ENCODE assay signal across 4 fruit fly cellular contexts in genomic region chr3L:14678097-14678679, dm6.
TF ChIP-seq lines count a peak whose summit lies in the region.

CG4914 (minus strand) TSS chr3L:14678147.

- TF ChIP-seq CTCF in whole organism, embryonic (GFP tag; optimal IDR thresholded peaks at IDR 0.05; lab: Kevin White, UChicago): no peak

TF ChIP-seq in whole organism, embryonic, 481 proteins besides CTCF, POLR2A, EP300 and RAD21 (continues in another document):
- peak; percentile 61 for TF ChIP-seq CG3281 (GFP tag; optimal IDR thresholded peaks at IDR 0.05; lab: Kevin White, UChicago)
- peak; percentile 73 for TF ChIP-seq lmd (GFP tag; IDR thresholded peaks at IDR 0.05; lab: Robert Waterston, UW)
- TF ChIP-seq lov (optimal IDR thresholded peaks at IDR 0.05; lab: Kevin White, UChicago): no peak
- 0 out of 3 replicates have a peak, but pooled peaks have one; percentile 60 for TF ChIP-seq lov (GFP tag; IDR thresholded peaks at IDR 0.05; lab: Robert Waterston, UW)
- TF ChIP-seq CG7372 (GFP tag; IDR thresholded peaks at IDR 0.05; lab: Robert Waterston, UW): 0 out of 2 replicates have a peak, but pooled peaks have one; percentile 22
- TF ChIP-seq Tbp (GFP tag; optimal IDR thresholded peaks at IDR 0.05; lab: Kevin White, UChicago): no peak
- peak; percentile 94 for TF ChIP-seq CG18262 (tag; optimal IDR thresholded peaks at IDR 0.05; lab: Kevin White, UChicago)
- TF ChIP-seq CHES-1-like (GFP tag; optimal IDR thresholded peaks at IDR 0.05; lab: Kevin White, UChicago): no peak
- TF ChIP-seq CG14965 (GFP tag; optimal IDR thresholded peaks at IDR 0.05; lab: Kevin White, UChicago; ENCODE audit: borderline replicate concordance): no peak
- peak; percentile 54; the same call in 1 of the 2 replicates for TF ChIP-seq Drgx (GFP tag; IDR thresholded peaks at IDR 0.05; lab: Robert Waterston, UW)
- TF ChIP-seq CG12299 (tag; optimal IDR thresholded peaks at IDR 0.05; lab: Kevin White, UChicago): no peak
- no peak for TF ChIP-seq cas (GFP tag; IDR thresholded peaks at IDR 0.05; lab: Robert Waterston, UW)
- peak; percentile 79 for TF ChIP-seq CG13775 (GFP tag; optimal IDR thresholded peaks at IDR 0.05; lab: Kevin White, UChicago)
- TF ChIP-seq Opbp (GFP tag; IDR thresholded peaks at IDR 0.05; lab: Robert Waterston, UW; ENCODE audit: partially characterized antibody): no peak
- peak; percentile 81 for TF ChIP-seq CG10267 (tag; optimal IDR thresholded peaks at IDR 0.05; lab: Kevin White, UChicago)
- no peak for TF ChIP-seq wek (GFP tag; optimal IDR thresholded peaks at IDR 0.05; lab: Kevin White, UChicago)
- no peak for TF ChIP-seq Scr (GFP tag; IDR thresholded peaks at IDR 0.05; lab: Robert Waterston, UW; ENCODE audit: partially characterized antibody)
- peak in 1 of 2 experiments; percentile 42 for TF ChIP-seq chif (GFP tag; optimal IDR thresholded peaks at IDR 0.05; lab: Kevin White, UChicago)
- TF ChIP-seq CG4404 (GFP tag; IDR thresholded peaks at IDR 0.05; lab: Robert Waterston, UW): peak; percentile 61
- peak; percentile 55 for TF ChIP-seq Fer3 (tag; optimal IDR thresholded peaks at IDR 0.05; lab: Kevin White, UChicago)
- no peak for TF ChIP-seq CG11398 (GFP tag; optimal IDR thresholded peaks at IDR 0.05; lab: Kevin White, UChicago)
- TF ChIP-seq abd-A (tag; optimal IDR thresholded peaks at IDR 0.05; lab: Kevin White, UChicago): no peak

TF ChIP-seq in whole organism, prepupa, 60 proteins besides CTCF, POLR2A, EP300 and RAD21 (continues in another document):
- TF ChIP-seq CG11294 (GFP tag; IDR thresholded peaks at IDR 0.05; lab: Robert Waterston, UW) (peak; percentile 51), CG3032 (tag; optimal IDR thresholded peaks at IDR 0.05; lab: Kevin White, UChicago) (peak; percentile 71), fd59A (GFP tag; optimal IDR thresholded peaks at IDR 0.05; lab: Kevin White, UChicago) (peak; percentile 52), acj6 (GFP tag; optimal IDR thresholded peaks at IDR 0.05; lab: Kevin White, UChicago) (peak; percentile 87), eg (GFP tag; IDR thresholded peaks at IDR 0.05; lab: Robert Waterston, UW) (peak; percentile 77), esn (GFP tag; optimal IDR thresholded peaks at IDR 0.05; lab: Kevin White, UChicago) (peak; percentile 94), ss (GFP tag; optimal IDR thresholded peaks at IDR 0.05; lab: Kevin White, UChicago) (peak; percentile 26 to 56), vri (GFP tag; optimal IDR thresholded peaks at IDR 0.05; lab: Kevin White, UChicago) (peak; percentile 26), topi (GFP tag; optimal IDR thresholded peaks at IDR 0.05; lab: Kevin White, UChicago) (peak; percentile 89), Sox102F (GFP tag; optimal IDR thresholded peaks at IDR 0.05; lab: Kevin White, UChicago) (peak; percentile 78), CG34406 (GFP tag; optimal IDR thresholded peaks at IDR 0.05; lab: Kevin White, UChicago) (peak; percentile 85), cyc (GFP tag; optimal IDR thresholded peaks at IDR 0.05; lab: Kevin White, UChicago) (peak; percentile 78), OdsH (GFP tag; optimal IDR thresholded peaks at IDR 0.05; lab: Kevin White, UChicago) (peak; percentile 88), CG16779 (tag; optimal IDR thresholded peaks at IDR 0.05; lab: Kevin White, UChicago) (peak; percentile 76), svp (GFP tag; lab: Kevin White, UChicago) (peak; percentile 96), Met (GFP tag; optimal IDR thresholded peaks at IDR 0.05; lab: Kevin White, UChicago) (peak; percentile 87), CG8119 (GFP tag; IDR thresholded peaks at IDR 0.05; lab: Robert Waterston, UW) (peak; percentile 90), CG10669 (GFP tag; optimal IDR thresholded peaks at IDR 0.05; lab: Kevin White, UChicago) (peak; percentile 57), Hr39 (GFP tag; optimal IDR thresholded peaks at IDR 0.05; lab: Kevin White, UChicago) (peak; percentile 76), Hr38 (GFP tag; optimal IDR thresholded peaks at IDR 0.05; lab: Kevin White, UChicago) (no peak), CG9139 (GFP tag; optimal IDR thresholded peaks at IDR 0.05; lab: Kevin White, UChicago) (no peak), CG11762 (GFP tag; optimal IDR thresholded peaks at IDR 0.05; lab: Kevin White, UChicago; ENCODE audit: insufficient read depth) (peak; percentile 69), CG6792 (GFP tag; optimal IDR thresholded peaks at IDR 0.05; lab: Kevin White, UChicago) (peak; percentile 84)

TF ChIP-seq in whole organism, pupa, 21 proteins besides CTCF, POLR2A, EP300 and RAD21:
- no peak for TF ChIP-seq CG10348 (GFP tag; IDR thresholded peaks at IDR 0.05; lab: Robert Waterston, UW)
- TF ChIP-seq CG14655 (GFP tag; optimal IDR thresholded peaks at IDR 0.05; lab: Kevin White, UChicago): peak; percentile 96
- peak; percentile 94 for TF ChIP-seq CG8301 (tag; optimal IDR thresholded peaks at IDR 0.05; lab: Kevin White, UChicago)
- peak; percentile 35; the same call in 1 of the 2 replicates for TF ChIP-seq CG12605 (GFP tag; IDR thresholded peaks at IDR 0.05; lab: Robert Waterston, UW)
- peak; percentile 77 for TF ChIP-seq CG4496 (GFP tag; IDR thresholded peaks at IDR 0.05; lab: Robert Waterston, UW)
- TF ChIP-seq EcR (GFP tag; optimal IDR thresholded peaks at IDR 0.05; lab: Kevin White, UChicago): no peak
- TF ChIP-seq CG9948 (tag; optimal IDR thresholded peaks at IDR 0.05; lab: Kevin White, UChicago): peak; percentile 86
- TF ChIP-seq CG32121 (GFP tag; IDR thresholded peaks at IDR 0.05; lab: Robert Waterston, UW): peak; percentile 66; the same call in 1 of the 2 replicates
- TF ChIP-seq CG15710 (tag; optimal IDR thresholded peaks at IDR 0.05; lab: Kevin White, UChicago): peak; percentile 72
- TF ChIP-seq rn (GFP tag; IDR thresholded peaks at IDR 0.05; lab: Robert Waterston, UW): peak; percentile 51
- peak; percentile 62 for TF ChIP-seq Pif1A (GFP tag; optimal IDR thresholded peaks at IDR 0.05; lab: Kevin White, UChicago)
- TF ChIP-seq fd96Ca (GFP tag; IDR thresholded peaks at IDR 0.05; lab: Robert Waterston, UW): 0 out of 3 replicates have a peak, but pooled peaks have one; percentile 40
- TF ChIP-seq Snoo (tag; optimal IDR thresholded peaks at IDR 0.05; lab: Kevin White, UChicago): peak; percentile 88
- TF ChIP-seq CG34367 (tag; optimal IDR thresholded peaks at IDR 0.05; lab: Kevin White, UChicago): peak; percentile 67
- peak; percentile 79 for TF ChIP-seq CG17806 (tag; optimal IDR thresholded peaks at IDR 0.05; lab: Kevin White, UChicago)
- TF ChIP-seq CG8159 (tag; optimal IDR thresholded peaks at IDR 0.05; lab: Kevin White, UChicago): peak; percentile 64
- TF ChIP-seq Pif1B (GFP tag; optimal IDR thresholded peaks at IDR 0.05; lab: Kevin White, UChicago): peak; percentile 44
- peak; percentile 80 for TF ChIP-seq D1 (tag; optimal IDR thresholded peaks at IDR 0.05; lab: Kevin White, UChicago)
- TF ChIP-seq gl (tag; optimal IDR thresholded peaks at IDR 0.05; lab: Kevin White, UChicago): no peak
- TF ChIP-seq Ets98B (GFP tag; IDR thresholded peaks at IDR 0.05; lab: Robert Waterston, UW): peak; percentile 44; the same call in 1 of the 2 replicates
- TF ChIP-seq CG13204 (GFP tag; optimal IDR thresholded peaks at IDR 0.05; lab: Kevin White, UChicago): no peak
TF ChIP-seq in whole organism, pupa: peak in this region for 17.

TF ChIP-seq in whole organism, wandering third instar larva, 38 proteins besides CTCF, POLR2A, EP300 and RAD21 (continues in another document):
- TF ChIP-seq fru (GFP tag; optimal IDR thresholded peaks at IDR 0.05; lab: Kevin White, UChicago) (peak; percentile 82), HLH106 (tag; optimal IDR thresholded peaks at IDR 0.05; lab: Kevin White, UChicago) (peak; percentile 86), foxo (GFP tag; optimal IDR thresholded peaks at IDR 0.05; lab: Kevin White, UChicago) (peak in 1 of 2 experiments; percentile 91), CG32264 (GFP tag; optimal IDR thresholded peaks at IDR 0.05; lab: Kevin White, UChicago) (peak; percentile 26), dl (GFP tag; optimal IDR thresholded peaks at IDR 0.05; lab: Kevin White, UChicago; ENCODE audit: insufficient read depth in 1 of 2, partially characterized antibody in 2 of 2) (no peak), Myc (optimal IDR thresholded peaks at IDR 0.05; lab: Kevin White, UChicago) (no peak), Vsx2 (GFP tag; optimal IDR thresholded peaks at IDR 0.05; lab: Kevin White, UChicago; ENCODE audit: partially characterized antibody) (no peak), brk (GFP tag; optimal IDR thresholded peaks at IDR 0.05; lab: Kevin White, UChicago) (peak; percentile 25), woc (GFP tag; optimal IDR thresholded peaks at IDR 0.05; lab: Kevin White, UChicago) (peak; percentile 53), ey (GFP tag; optimal IDR thresholded peaks at IDR 0.05; lab: Kevin White, UChicago) (peak; percentile 74), Hnf4 (GFP tag; optimal IDR thresholded peaks at IDR 0.05; lab: Kevin White, UChicago) (peak; percentile 57), GATAd (GFP tag; optimal IDR thresholded peaks at IDR 0.05; lab: Kevin White, UChicago) (no peak), sage (GFP tag; optimal IDR thresholded peaks at IDR 0.05; lab: Kevin White, UChicago) (peak; percentile 40), Hr78 (GFP tag; optimal IDR thresholded peaks at IDR 0.05; lab: Kevin White, UChicago) (no peak), pan (optimal IDR thresholded peaks at IDR 0.05; lab: Kevin White, UChicago) (no peak), Rel (GFP tag; optimal IDR thresholded peaks at IDR 0.05; lab: Kevin White, UChicago) (no peak), Rel (tag; optimal IDR thresholded peaks at IDR 0.05; lab: Kevin White, UChicago) (no peak), dmrt93B (GFP tag; optimal IDR thresholded peaks at IDR 0.05; lab: Kevin White, UChicago) (peak; percentile 79), h (GFP tag; optimal IDR thresholded peaks at IDR 0.05; lab: Kevin White, UChicago) (peak; percentile 86), OdsH (GFP tag; optimal IDR thresholded peaks at IDR 0.05; lab: Kevin White, UChicago) (peak; percentile 87), CrebA (GFP tag; optimal IDR thresholded peaks at IDR 0.05; lab: Kevin White, UChicago; ENCODE audit: borderline replicate concordance) (no peak), tai (GFP tag; optimal IDR thresholded peaks at IDR 0.05; lab: Kevin White, UChicago) (no peak), jim (GFP tag; optimal IDR thresholded peaks at IDR 0.05; lab: Kevin White, UChicago) (no peak), Jra (GFP tag; optimal IDR thresholded peaks at IDR 0.05; lab: Kevin White, UChicago) (peak; percentile 44), Hr83 (GFP tag; optimal IDR thresholded peaks at IDR 0.05; lab: Kevin White, UChicago; ENCODE audit: poor library complexity, severe bottlenecking) (no peak), Sp1 (GFP tag; optimal IDR thresholded peaks at IDR 0.05; lab: Kevin White, UChicago) (peak; percentile 87), sv (GFP tag; optimal IDR thresholded peaks at IDR 0.05; lab: Kevin White, UChicago) (peak; percentile 65), br (GFP tag; optimal IDR thresholded peaks at IDR 0.05; lab: Kevin White, UChicago) (peak; percentile 59), CG9705 (GFP tag; optimal IDR thresholded peaks at IDR 0.05; lab: Kevin White, UChicago) (peak; percentile 23), psq (GFP tag; optimal IDR thresholded peaks at IDR 0.05; lab: Kevin White, UChicago) (peak; percentile 84), Abd-B (GFP tag; optimal IDR thresholded peaks at IDR 0.05; lab: Kevin White, UChicago) (no peak)

Comparison
In these comparisons a context has a peak if more than half of its experiments do, and no peak if none do; other contexts are left out.
1. Of the 7 proteins assayed by ChIP-seq in both whole organism, embryonic and whole organism, prepupa: peak only in whole organism, embryonic: none; only in whole organism, prepupa: CG6854, Hr39 and Lpt; in both: Blimp-1, CG16779, Gug and Sox102F; in neither: 0.